Worm (Caenorhabditis elegans): Measurements from ENCODE around the gene srw-90.

srw-90 gene

ce11 chrV:1749053-1749452, 47.2 kb downstream of the srw-90 start, which contains the start of gene ZK697.8:
ZK697.8 (minus strand) TSS chrV:1749153.
- no peak for TF ChIP-seq flh-1 (GFP tag; optimal IDR thresholded peaks at IDR 0.05)
- no peak for TF ChIP-seq lin-32 (GFP tag; optimal IDR thresholded peaks at IDR 0.05)
- TF ChIP-seq nhr-76 (tag; optimal IDR thresholded peaks at IDR 0.05), result no peak
- no peak for TF ChIP-seq pha-4 (tag; optimal IDR thresholded peaks at IDR 0.05)
- no peak for TF ChIP-seq ham-2 (GFP tag; optimal IDR thresholded peaks at IDR 0.05)
- TF ChIP-seq ces-1 (GFP tag; optimal IDR thresholded peaks at IDR 0.05), result no peak
- no peak for TF ChIP-seq lsy-2 (tag; optimal IDR thresholded peaks at IDR 0.05)
- no peak for TF ChIP-seq unc-120 (tag; optimal IDR thresholded peaks at IDR 0.05; ENCODE audit: poor library complexity, severe bottlenecking)
- no peak for TF ChIP-seq snpc-4 (tag; optimal IDR thresholded peaks at IDR 0.05)
- TF ChIP-seq cnd-1 (tag; optimal IDR thresholded peaks at IDR 0.05), result no peak
- no peak for TF ChIP-seq bed-3 (GFP tag; optimal IDR thresholded peaks at IDR 0.05)
- no peak for TF ChIP-seq unc-39 (tag; optimal IDR thresholded peaks at IDR 0.05)
- no peak for TF ChIP-seq sptf-1 (tag; optimal IDR thresholded peaks at IDR 0.05)
- TF ChIP-seq elt-3 (tag; optimal IDR thresholded peaks at IDR 0.05), result no peak

ce11 chrV:1751449-1751848, 49.6 kb downstream of the srw-90 start, which contains the start of gene srh-199:
srh-199 (minus strand) TSS chrV:1751549.
- TF ChIP-seq sptf-1 (tag; optimal IDR thresholded peaks at IDR 0.05) (no peak), lsy-2 (tag; optimal IDR thresholded peaks at IDR 0.05) (no peak), ztf-11 (tag; optimal IDR thresholded peaks at IDR 0.05) (no peak), mls-2 (tag; optimal IDR thresholded peaks at IDR 0.05) (no peak), lin-32 (GFP tag; optimal IDR thresholded peaks at IDR 0.05) (no peak), ces-1 (GFP tag; optimal IDR thresholded peaks at IDR 0.05) (no peak), snpc-4 (tag; optimal IDR thresholded peaks at IDR 0.05) (no peak), tbx-8 (GFP tag; optimal IDR thresholded peaks at IDR 0.05) (no peak), pha-4 (tag; optimal IDR thresholded peaks at IDR 0.05) (no peak), bed-3 (GFP tag; optimal IDR thresholded peaks at IDR 0.05) (no peak), ceh-83 (GFP tag; optimal IDR thresholded peaks at IDR 0.05) (no peak), nhr-2 (tag; optimal IDR thresholded peaks at IDR 0.05) (no peak), nhr-237 (tag; optimal IDR thresholded peaks at IDR 0.05) (no peak), unc-62 (GFP tag; optimal IDR thresholded peaks at IDR 0.05) (no peak)

ce11 chrV:1752496-1752895, 50.6 kb downstream of the srw-90 start, which contains the start of gene ZK697.1:
ZK697.1 (plus strand) TSS chrV:1752796.
- TF ChIP-seq ham-2 (GFP tag; optimal IDR thresholded peaks at IDR 0.05) (no peak), unc-120 (tag; optimal IDR thresholded peaks at IDR 0.05; ENCODE audit: poor library complexity, severe bottlenecking) (no peak), unc-62 (GFP tag; optimal IDR thresholded peaks at IDR 0.05) (no peak)

Data from whole organism, mixed stage, embryonic.